Fruit fly (Drosophila melanogaster): Measurements from ENCODE around the gene Ir76b.

DNA sequence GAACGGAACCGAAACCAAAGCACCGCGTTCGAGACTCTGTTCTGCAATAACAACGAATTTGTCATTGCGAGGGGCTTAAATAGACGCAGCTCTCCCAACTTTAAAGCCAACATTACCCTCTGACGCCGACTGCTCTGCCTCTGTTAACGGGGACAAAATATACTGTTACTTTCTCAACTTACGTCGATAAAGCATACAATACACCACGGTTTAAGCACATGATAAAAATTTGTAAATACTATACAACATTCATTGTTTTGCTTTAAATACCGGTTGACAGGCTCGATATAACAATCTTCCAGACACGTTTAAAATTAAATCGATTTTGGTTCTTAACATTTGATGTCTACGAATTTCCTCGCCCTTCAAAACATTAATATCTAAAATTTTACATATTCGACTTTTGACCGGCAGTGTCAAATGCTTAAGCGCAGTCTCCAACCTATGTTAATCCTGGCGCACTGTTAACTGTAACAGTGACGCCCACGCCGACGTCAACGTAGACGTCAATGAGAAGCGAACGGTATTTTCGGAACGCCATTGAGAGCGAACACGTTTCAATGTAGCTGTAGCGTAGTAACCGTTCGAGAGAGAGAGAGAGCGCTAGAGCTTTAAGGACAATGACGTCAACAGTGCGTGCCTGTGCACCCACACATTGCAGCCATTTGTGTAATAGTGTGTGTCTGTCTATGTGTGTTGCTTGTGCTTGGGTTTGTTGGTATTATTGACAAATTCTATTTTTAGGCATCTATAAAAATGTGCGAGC is 7.4 kb downstream of the Ir76b start, which contains the start of gene CG14186:
- TF ChIP-seq CG15710 (tag; optimal IDR thresholded peaks at IDR 0.05) (no peak), CG13204 (GFP tag; optimal IDR thresholded peaks at IDR 0.05) (no peak), Ets98B (GFP tag; IDR thresholded peaks at IDR 0.05) (no peak), CG8159 (tag; optimal IDR thresholded peaks at IDR 0.05) (no peak), gl (tag; optimal IDR thresholded peaks at IDR 0.05) (no peak), CG17806 (tag; optimal IDR thresholded peaks at IDR 0.05) (no peak), CG34367 (tag; optimal IDR thresholded peaks at IDR 0.05) (no peak), Pif1B (GFP tag; optimal IDR thresholded peaks at IDR 0.05) (no peak), CG9948 (tag; optimal IDR thresholded peaks at IDR 0.05) (no peak), D1 (tag; optimal IDR thresholded peaks at IDR 0.05) (no peak)

Data from whole organism, pupa.